Worm (Caenorhabditis elegans): ENCODE data around the gene F08F1.3.

F08F1.3 gene

DNA sequence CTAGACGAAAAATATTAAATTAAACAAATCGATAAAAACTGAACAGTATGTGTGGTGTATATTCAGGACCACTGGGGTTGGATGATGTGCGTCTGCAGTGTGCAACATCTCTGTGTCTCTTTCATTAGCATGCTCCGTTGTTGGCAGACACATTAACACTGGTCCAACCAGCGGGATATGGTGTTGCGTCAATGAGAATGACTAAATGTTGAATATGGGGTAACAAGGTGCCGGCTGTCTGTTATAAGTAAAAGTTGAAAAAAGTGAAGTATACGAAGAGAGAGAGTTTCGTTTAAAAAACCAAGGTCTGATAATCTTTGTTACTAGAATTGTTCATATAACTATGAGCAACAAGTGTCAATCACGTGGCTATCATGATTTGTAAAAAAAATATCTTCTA lies 11.8 kb upstream of the F08F1.3 start, which contains the start of gene ced-8:
Gene ced-8, minus strand, starts transcription at position 101 of the 400 bp plus-strand sequence.
- TF ChIP-seq him-1 (tag; optimal IDR thresholded peaks at IDR 0.05) (no peak), dao-5 (tag; optimal IDR thresholded peaks at IDR 0.05) (no peak), W03F9.2 (tag; optimal IDR thresholded peaks at IDR 0.05) (no peak)

ce11 chrX:8417727-8418126 lies 10.9 kb upstream of the F08F1.3 start:
- TF ChIP-seq him-1 (tag; optimal IDR thresholded peaks at IDR 0.05) (no peak), dao-5 (tag; optimal IDR thresholded peaks at IDR 0.05) (no peak), W03F9.2 (tag; optimal IDR thresholded peaks at IDR 0.05) (no peak)

DNA sequence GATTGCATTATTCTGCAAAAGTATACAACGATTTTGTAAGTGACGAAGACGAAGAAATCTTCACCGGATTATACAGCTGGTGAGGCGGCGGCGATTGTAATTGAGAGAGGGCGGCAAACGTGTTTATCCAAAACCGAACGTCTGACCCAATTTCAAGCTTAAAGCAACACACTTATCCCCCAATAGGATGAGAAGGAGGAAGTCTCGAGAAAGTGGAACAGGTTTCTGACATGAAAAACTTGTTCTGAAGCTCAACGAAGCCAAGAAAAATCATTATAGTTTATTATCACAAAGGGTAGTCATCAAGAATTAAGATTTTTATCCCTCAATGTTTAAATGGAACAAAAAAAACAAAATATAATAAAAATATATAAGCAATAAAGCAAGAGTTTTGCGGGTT lies 10.3 kb upstream of the F08F1.3 start, which contains the start of gene spp-13:
Gene spp-13, minus strand, starts transcription at position 143 of the 400 bp plus-strand sequence.
- TF ChIP-seq dao-5 (tag; optimal IDR thresholded peaks at IDR 0.05) (no peak), him-1 (tag; optimal IDR thresholded peaks at IDR 0.05) (no peak), W03F9.2 (tag; optimal IDR thresholded peaks at IDR 0.05) (no peak)

DNA sequence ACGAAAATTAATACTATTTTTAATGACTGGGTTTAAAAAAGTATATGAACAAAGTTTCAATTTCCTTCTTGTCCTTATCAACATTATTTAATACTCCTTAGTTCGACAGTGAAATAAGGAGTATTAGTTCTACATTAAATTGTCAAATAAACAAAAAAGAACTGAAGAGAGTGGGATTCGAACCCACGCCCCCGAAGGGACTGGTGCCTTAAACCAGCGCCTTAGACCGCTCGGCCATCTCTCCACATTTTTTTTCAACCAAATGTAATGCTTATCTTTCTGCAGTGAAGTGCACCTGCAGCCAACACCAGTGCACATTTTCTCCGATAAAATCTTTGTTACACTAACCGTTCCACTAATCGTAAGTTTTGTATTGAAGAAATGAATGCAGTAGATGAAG lies 9.4 kb upstream of the F08F1.3 start:
- TF ChIP-seq dao-5 (tag; optimal IDR thresholded peaks at IDR 0.05), result no peak
- TF ChIP-seq him-1 (tag; optimal IDR thresholded peaks at IDR 0.05), result no peak
- no peak for TF ChIP-seq W03F9.2 (tag; optimal IDR thresholded peaks at IDR 0.05)

ce11 chrX:8421594-8421993 lies 7.0 kb upstream of the F08F1.3 start:
- TF ChIP-seq W03F9.2 (tag; optimal IDR thresholded peaks at IDR 0.05) (no peak), dao-5 (tag; optimal IDR thresholded peaks at IDR 0.05) (no peak), him-1 (tag; optimal IDR thresholded peaks at IDR 0.05) (no peak)

DNA sequence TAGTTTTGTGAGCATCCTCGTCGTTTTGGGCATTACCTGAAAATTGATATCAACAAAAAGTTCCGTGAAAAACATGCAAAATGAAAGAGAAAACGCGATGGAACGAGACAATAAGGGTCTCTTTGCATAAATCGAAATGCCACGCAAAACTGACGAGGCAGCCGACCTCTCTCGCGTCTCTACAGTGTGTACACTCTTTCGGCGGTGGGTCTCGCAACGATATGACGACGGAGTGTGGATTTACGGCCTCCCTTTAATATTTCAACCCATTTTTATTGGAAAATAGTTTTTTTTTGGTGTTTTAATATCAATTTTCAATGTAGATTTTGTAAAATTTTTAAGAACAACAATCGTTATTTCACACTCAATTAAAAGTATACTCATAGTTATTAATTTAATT lies 6.6 kb upstream of the F08F1.3 start, which contains the start of gene tag-123:
Gene tag-123, minus strand, starts transcription at position 36 of the 400 bp plus-strand sequence.
- TF ChIP-seq him-1 (tag; optimal IDR thresholded peaks at IDR 0.05) (no peak), dao-5 (tag; optimal IDR thresholded peaks at IDR 0.05) (no peak), W03F9.2 (tag; optimal IDR thresholded peaks at IDR 0.05) (no peak)

ce11 chrX:8423199-8423598 lies 5.4 kb upstream of the F08F1.3 start:
- TF ChIP-seq dao-5 (tag; optimal IDR thresholded peaks at IDR 0.05) (no peak), him-1 (tag; optimal IDR thresholded peaks at IDR 0.05) (no peak), W03F9.2 (tag; optimal IDR thresholded peaks at IDR 0.05) (no peak)

DNA sequence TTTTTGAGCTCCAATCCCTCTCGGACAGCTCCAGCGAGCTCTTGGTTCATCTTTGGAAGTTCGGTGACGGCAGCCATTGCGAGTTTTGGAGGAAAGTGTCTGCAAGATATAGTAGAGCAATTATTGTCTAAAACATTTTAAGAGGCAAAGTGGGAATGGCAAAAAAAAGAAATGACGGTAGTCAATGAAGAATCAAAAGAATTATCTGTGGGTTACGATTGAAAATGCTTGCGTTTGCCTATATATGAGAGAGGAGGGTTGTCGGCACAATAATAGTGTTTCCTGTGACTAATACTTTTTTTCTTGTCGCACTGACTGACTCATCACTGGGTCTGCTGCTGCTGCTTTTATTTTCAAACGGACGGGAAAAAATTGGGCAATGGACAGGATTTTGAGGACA lies 5.0 kb upstream of the F08F1.3 start, which contains the start of gene tth-1:
Gene tth-1, minus strand, starts transcription at position 101 of the 400 bp plus-strand sequence.
- TF ChIP-seq him-1 (tag; optimal IDR thresholded peaks at IDR 0.05), result no peak
- no peak for TF ChIP-seq dao-5 (tag; optimal IDR thresholded peaks at IDR 0.05)
- TF ChIP-seq W03F9.2 (tag; optimal IDR thresholded peaks at IDR 0.05), result no peak

DNA sequence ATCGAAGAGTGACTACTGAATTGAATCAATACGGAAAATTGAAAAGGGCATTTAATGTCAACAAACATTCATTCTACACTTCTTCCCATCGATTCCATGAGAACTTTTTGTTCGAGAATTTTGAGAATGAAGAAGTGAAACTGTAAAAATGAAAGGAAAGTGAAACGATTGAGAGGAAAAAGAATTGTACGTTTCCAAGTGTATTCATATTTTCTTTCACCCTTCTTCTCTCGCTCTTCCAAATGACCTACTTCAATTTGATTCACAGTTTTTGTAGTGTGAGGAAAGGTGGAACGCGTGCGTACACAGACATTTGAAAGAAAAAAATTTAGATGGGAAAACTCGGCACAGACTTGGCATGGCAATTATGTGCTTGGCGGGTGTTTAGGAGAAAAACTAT lies 4.4 kb upstream of the F08F1.3 start:
- TF ChIP-seq dao-5 (tag; optimal IDR thresholded peaks at IDR 0.05) (no peak), him-1 (tag; optimal IDR thresholded peaks at IDR 0.05) (no peak), W03F9.2 (tag; optimal IDR thresholded peaks at IDR 0.05) (no peak)

ce11 chrX:8426160-8426712 lies 2.4 kb upstream of the F08F1.3 start:
- TF ChIP-seq him-1 (tag; optimal IDR thresholded peaks at IDR 0.05) (no peak), W03F9.2 (tag; optimal IDR thresholded peaks at IDR 0.05) (no peak), dao-5 (tag; optimal IDR thresholded peaks at IDR 0.05) (no peak)

ce11 chrX:8429503-8429902 lies 865 bp downstream of the F08F1.3 start:
- TF ChIP-seq him-1 (tag; optimal IDR thresholded peaks at IDR 0.05), result no peak
- no peak for TF ChIP-seq W03F9.2 (tag; optimal IDR thresholded peaks at IDR 0.05)
- no peak for TF ChIP-seq dao-5 (tag; optimal IDR thresholded peaks at IDR 0.05)

ce11 chrX:8432361-8432760 lies 3.7 kb downstream of the F08F1.3 start, which contains the start of gene kin-9:
Gene kin-9 (plus strand): TSS chrX:8432661.
- no peak for TF ChIP-seq dao-5 (tag; optimal IDR thresholded peaks at IDR 0.05)
- no peak for TF ChIP-seq W03F9.2 (tag; optimal IDR thresholded peaks at IDR 0.05)
- no peak for TF ChIP-seq him-1 (tag; optimal IDR thresholded peaks at IDR 0.05)

- TF ChIP-seq dao-5 (tag; optimal IDR thresholded peaks at IDR 0.05), result no peak
- no peak for TF ChIP-seq him-1 (tag; optimal IDR thresholded peaks at IDR 0.05)
- TF ChIP-seq W03F9.2 (tag; optimal IDR thresholded peaks at IDR 0.05), result no peak
Observed at ce11 chrX:8438756-8439155, 10.1 kb downstream of the F08F1.3 start.

DNA sequence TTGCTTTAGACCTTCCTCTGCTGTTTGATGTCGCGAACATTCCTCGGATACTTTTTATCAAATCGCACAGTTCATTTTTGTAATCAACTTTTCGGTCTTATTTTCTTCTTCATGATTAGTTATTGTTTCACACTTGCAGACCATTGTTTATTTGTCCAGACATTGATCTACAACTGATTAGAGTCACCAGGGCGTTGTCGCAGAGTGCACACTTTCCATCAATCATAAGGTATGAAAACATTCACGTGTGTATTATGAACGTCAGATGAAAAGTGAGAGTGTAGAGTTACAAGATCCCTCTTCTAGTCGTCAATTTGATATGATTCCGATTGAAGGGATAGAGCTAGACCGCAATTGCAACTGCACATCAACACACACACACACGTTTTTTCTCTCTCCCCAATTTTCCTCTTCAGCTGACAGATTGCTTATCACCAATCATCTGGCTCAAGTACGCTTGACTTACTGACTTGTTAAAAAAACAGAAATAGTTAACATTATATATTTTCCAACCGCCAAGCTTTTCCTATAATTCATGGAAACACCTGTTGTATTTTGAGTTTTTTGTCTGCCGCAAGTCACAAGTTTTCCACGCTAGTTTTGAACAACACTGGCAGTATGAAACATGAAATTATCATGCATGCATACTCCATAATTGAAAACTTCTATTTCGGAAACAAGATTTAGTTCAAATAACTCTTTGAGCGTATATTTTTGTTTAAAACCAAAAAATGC lies 11.5 kb downstream of the F08F1.3 start:
- no peak for TF ChIP-seq W03F9.2 (tag; optimal IDR thresholded peaks at IDR 0.05)
- no peak for TF ChIP-seq him-1 (tag; optimal IDR thresholded peaks at IDR 0.05)
- TF ChIP-seq dao-5 (tag; optimal IDR thresholded peaks at IDR 0.05), result no peak
